Comparison of ENCODE assay signal across 5 worm cellular contexts in the genomic region with DNA sequence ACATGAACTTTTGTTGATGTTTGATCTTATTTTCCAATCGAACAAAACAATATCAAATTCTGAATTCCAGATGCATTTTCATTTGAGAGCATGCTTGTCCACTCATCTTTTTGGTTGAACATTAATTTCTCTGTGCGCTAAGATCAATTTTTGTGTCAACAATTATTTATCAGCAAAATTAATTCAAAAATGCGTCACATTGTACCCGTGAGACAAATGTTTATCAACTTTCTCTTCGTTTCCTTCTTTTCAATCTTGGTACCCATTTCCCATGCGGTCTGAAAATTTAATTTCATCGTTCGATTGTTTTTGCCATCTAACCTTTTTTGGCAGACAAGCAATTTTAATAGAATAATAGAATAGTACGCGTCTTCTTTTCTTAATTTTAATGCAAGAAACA.
TF ChIP-seq lines count a peak whose summit lies in the region.

No protein-coding gene starts in this region.

TF ChIP-seq in whole organism, L1 larva, 84 proteins besides CTCF, POLR2A, EP300 and RAD21:
- TF ChIP-seq elt-2 (tag; optimal IDR thresholded peaks at IDR 0.05; lab: Kevin White, UChicago) (peak; percentile 48), swsn-7 (tag; optimal IDR thresholded peaks at IDR 0.05; lab: Kevin White, UChicago) (no peak)

TF ChIP-seq in whole organism, L2 larva, 48 proteins besides CTCF, POLR2A, EP300 and RAD21:
- TF ChIP-seq nhr-23 (tag; optimal IDR thresholded peaks at IDR 0.05; lab: Kevin White, UChicago) (no peak), nhr-77 (tag; optimal IDR thresholded peaks at IDR 0.05; lab: Kevin White, UChicago) (no peak), elt-1 (tag; optimal IDR thresholded peaks at IDR 0.05; lab: Kevin White, UChicago) (no peak), R02D3.7 (tag; optimal IDR thresholded peaks at IDR 0.05; lab: Kevin White, UChicago) (no peak), peb-1 (tag; optimal IDR thresholded peaks at IDR 0.05; lab: Kevin White, UChicago) (no peak), F13H6.1 (tag; optimal IDR thresholded peaks at IDR 0.05; lab: Kevin White, UChicago) (no peak), ceh-82 (tag; optimal IDR thresholded peaks at IDR 0.05; lab: Kevin White, UChicago) (no peak), lin-39 (tag; optimal IDR thresholded peaks at IDR 0.05; lab: Kevin White, UChicago) (no peak), ztf-1 (GFP tag; conservative IDR thresholded peaks at IDR 0.05; lab: Robert Waterston, UW) (no peak), sma-3 (GFP tag; optimal IDR thresholded peaks at IDR 0.05; lab: Kevin White, UChicago) (no peak), nhr-21 (tag; optimal IDR thresholded peaks at IDR 0.05; lab: Kevin White, UChicago) (no peak), egl-27 (tag; optimal IDR thresholded peaks at IDR 0.05; lab: Kevin White, UChicago) (no peak), dmd-4 (tag; optimal IDR thresholded peaks at IDR 0.05; lab: Kevin White, UChicago) (no peak), lsy-2 (tag; optimal IDR thresholded peaks at IDR 0.05; lab: Kevin White, UChicago) (no peak), sem-4 (tag; optimal IDR thresholded peaks at IDR 0.05; lab: Kevin White, UChicago) (no peak), mdl-1 (tag; optimal IDR thresholded peaks at IDR 0.05; lab: Kevin White, UChicago) (no peak), fos-1 (tag; optimal IDR thresholded peaks at IDR 0.05; lab: Kevin White, UChicago) (peak; percentile 67), skn-1 (tag; optimal IDR thresholded peaks at IDR 0.05; lab: Kevin White, UChicago) (peak; percentile 3), unc-39 (tag; optimal IDR thresholded peaks at IDR 0.05; lab: Kevin White, UChicago) (no peak), crh-2 (tag; optimal IDR thresholded peaks at IDR 0.05; lab: Kevin White, UChicago) (peak; percentile 9), ama-1 (optimal IDR thresholded peaks at IDR 0.05; lab: Kevin White, UChicago) (no peak), ZK546.5 (tag; optimal IDR thresholded peaks at IDR 0.05; lab: Kevin White, UChicago) (no peak)
TF ChIP-seq in whole organism, L2 larva: peak in this region for 3.

TF ChIP-seq in whole organism, L3 larva, 47 proteins besides CTCF, POLR2A, EP300 and RAD21:
- TF ChIP-seq nhr-77 (tag; optimal IDR thresholded peaks at IDR 0.05; lab: Kevin White, UChicago): no peak
- peak; percentile 70 for TF ChIP-seq pqm-1 (tag; optimal IDR thresholded peaks at IDR 0.05; lab: Kevin White, UChicago)

TF ChIP-seq in whole organism, L4 larva, 104 proteins besides CTCF, POLR2A, EP300 and RAD21:
- TF ChIP-seq pqm-1 (tag; optimal IDR thresholded peaks at IDR 0.05; lab: Kevin White, UChicago): peak; percentile 50
- TF ChIP-seq nhr-76 (tag; optimal IDR thresholded peaks at IDR 0.05; lab: Kevin White, UChicago): no peak
- peak in 1 of 2 experiments; percentile 48 for TF ChIP-seq unc-62 (GFP tag; optimal IDR thresholded peaks at IDR 0.05 in 1 of 2; lab: Kevin White, UChicago)
- TF ChIP-seq unc-62 (tag; optimal IDR thresholded peaks at IDR 0.05; lab: Kevin White, UChicago): no peak
- no peak for TF ChIP-seq php-3 (GFP tag; IDR thresholded peaks at IDR 0.05; lab: Robert Waterston, UW)
- TF ChIP-seq tag-97 (GFP tag; IDR thresholded peaks at IDR 0.05; lab: Robert Waterston, UW): no peak
- no peak for TF ChIP-seq zag-1 (tag; optimal IDR thresholded peaks at IDR 0.05; lab: Kevin White, UChicago)
- TF ChIP-seq daf-16 (GFP tag; optimal IDR thresholded peaks at IDR 0.05; lab: Kevin White, UChicago): no peak
- peak; percentile 69 for TF ChIP-seq daf-16 (tag; optimal IDR thresholded peaks at IDR 0.05; lab: Kevin White, UChicago)
- no peak for TF ChIP-seq dpl-1 (GFP tag; optimal IDR thresholded peaks at IDR 0.05; lab: Kevin White, UChicago)
- TF ChIP-seq snpc-4 (tag; optimal IDR thresholded peaks at IDR 0.05; lab: Kevin White, UChicago): no peak
- no peak for TF ChIP-seq lin-1 (GFP tag; IDR thresholded peaks at IDR 0.05; lab: Robert Waterston, UW)
- TF ChIP-seq mxl-2 (GFP tag; conservative IDR thresholded peaks at IDR 0.05; lab: Robert Waterston, UW): no peak
- TF ChIP-seq nhr-28 (tag; optimal IDR thresholded peaks at IDR 0.05; lab: Kevin White, UChicago): peak; percentile 17

TF ChIP-seq in whole organism, young adult, 124 proteins besides CTCF, POLR2A, EP300 and RAD21:
- peak; percentile 5 for TF ChIP-seq nhr-80 (tag; optimal IDR thresholded peaks at IDR 0.05; lab: Kevin White, UChicago)
- no peak for TF ChIP-seq madf-6 (GFP tag; IDR thresholded peaks at IDR 0.05; lab: Robert Waterston, UW)
